Fruit fly (Drosophila melanogaster) whole organism, embryonic: ENCODE measurements around the gene bys.

Experiments used
- Awh ChIP-seq: fragments of 200-800 bp; sonication (Bioruptor generic); IDR thresholded peaks from 2 replicates; pipeline ENCODE4, ENCODE4 v1.3.6; 2022; ENCODE audit warnings: missing biosample characterization, missing genetic modification characterization
- CG10462 ChIP-seq: fragments of 200-800 bp; sonication (Bioruptor generic); optimal IDR thresholded peaks from 2 replicates; lab custom pipeline; 2016; ENCODE audit warnings: missing biosample characterization, missing genetic modification characterization
- CG12299 ChIP-seq: fragments of 200-800 bp; sonication (Bioruptor generic); optimal IDR thresholded peaks from 2 replicates; lab custom pipeline; 2018; ENCODE audit warnings: missing biosample characterization, mild to moderate bottlenecking, missing genetic modification characterization
- CG13123 ChIP-seq: fragments of 200-800 bp; sonication (Bioruptor generic); optimal IDR thresholded peaks from 2 replicates; lab custom pipeline; 2016; ENCODE audit warnings: missing biosample characterization, missing genetic modification characterization
- CG13775 ChIP-seq: fragments of 200-800 bp; sonication (Bioruptor generic); optimal IDR thresholded peaks from 3 replicates; lab custom pipeline; 2017; ENCODE audit warnings: missing biosample characterization, mild to moderate bottlenecking, missing genetic modification characterization
- CG15269 ChIP-seq: fragments of 200-800 bp; sonication (Bioruptor generic); optimal IDR thresholded peaks from 2 replicates; lab custom pipeline; 2018; ENCODE audit warnings: missing biosample characterization, mild to moderate bottlenecking, missing genetic modification characterization, moderate library complexity
- CG1529 ChIP-seq: fragments of 200-800 bp; sonication (Bioruptor generic); optimal IDR thresholded peaks from 3 replicates; lab custom pipeline; 2018; ENCODE audit warnings: missing biosample characterization, missing genetic modification characterization
- CG15696 ChIP-seq: fragments of 200-800 bp; sonication (Bioruptor generic); optimal IDR thresholded peaks from 2 replicates; lab custom pipeline; 2019; ENCODE audit warnings: missing biosample characterization, mild to moderate bottlenecking, missing genetic modification characterization, moderate library complexity
- CG16813 ChIP-seq: fragments of 200-800 bp; sonication (Bioruptor generic); IDR thresholded peaks from 3 replicates; pipeline ENCODE4 v1.3.6; 2022; ENCODE audit warnings: missing biosample characterization, missing genetic modification characterization; ENCODE audit not compliant: partially characterized antibody
- CG17359 ChIP-seq: fragments of 200-800 bp; sonication (Bioruptor generic); optimal IDR thresholded peaks from 3 replicates; lab custom pipeline; 2018; ENCODE audit warnings: missing biosample characterization, mild to moderate bottlenecking, missing genetic modification characterization, moderate library complexity
- CG18599 ChIP-seq: fragments of 200-800 bp; sonication (Bioruptor generic); optimal IDR thresholded peaks from 3 replicates; lab custom pipeline; 2017; ENCODE audit warnings: missing biosample characterization, missing genetic modification characterization, mild to moderate bottlenecking, moderate library complexity, missing genetic modification reagents
- CG2202 ChIP-seq: fragments of 200-800 bp; sonication (Bioruptor generic); optimal IDR thresholded peaks from 2 replicates; lab custom pipeline; 2018; ENCODE audit warnings: missing biosample characterization, mild to moderate bottlenecking, missing genetic modification characterization
- CG30020 ChIP-seq: fragments of 200-800 bp; optimal IDR thresholded peaks from 2 replicates; lab custom pipeline; 2019; ENCODE audit warnings: missing biosample characterization, mild to moderate bottlenecking, missing genetic modification characterization, moderate library complexity
- CG3281 ChIP-seq: fragments of 200-800 bp; sonication (Bioruptor generic); optimal IDR thresholded peaks from 3 replicates; lab custom pipeline; 2017; ENCODE audit warnings: missing biosample characterization, mild to moderate bottlenecking, missing genetic modification characterization
- CG3995 ChIP-seq: fragments of 200-800 bp; sonication (Bioruptor generic); optimal IDR thresholded peaks from 3 replicates; lab custom pipeline; 2016; ENCODE audit warnings: missing biosample characterization, missing genetic modification characterization
- CG4282 ChIP-seq: fragments of 200-800 bp; sonication (Bioruptor generic); optimal IDR thresholded peaks from 2 replicates; lab custom pipeline; 2016; ENCODE audit warnings: missing biosample characterization, missing genetic modification characterization
- CG7357 ChIP-seq: fragments of 200-800 bp; sonication (Bioruptor generic); IDR thresholded peaks from 3 replicates; pipeline ENCODE4 v1.3.6; 2022; ENCODE audit warnings: missing biosample characterization, missing genetic modification characterization
- CG7745 ChIP-seq: fragments of 200-800 bp; sonication (Bioruptor generic); optimal IDR thresholded peaks from 2 replicates; lab custom pipeline; 2018; ENCODE audit warnings: missing biosample characterization, mild to moderate bottlenecking, missing genetic modification characterization, moderate library complexity
- CG7928 ChIP-seq: fragments of 200-800 bp; sonication (Bioruptor generic); optimal IDR thresholded peaks from 2 replicates; lab custom pipeline; 2017; ENCODE audit warnings: missing biosample characterization, mild to moderate bottlenecking, missing genetic modification characterization
- CG8089 ChIP-seq: fragments of 200-800 bp; sonication (Bioruptor generic); optimal IDR thresholded peaks from 3 replicates; lab custom pipeline; 2016; ENCODE audit warnings: missing biosample characterization, missing genetic modification characterization
- CG8359 ChIP-seq: fragments of 200-800 bp; sonication (Bioruptor generic); optimal IDR thresholded peaks from 2 replicates; lab custom pipeline; 2017; ENCODE audit warnings: missing biosample characterization, mild to moderate bottlenecking, missing genetic modification characterization, borderline replicate concordance
- CG8944 ChIP-seq: fragments of 200-800 bp; sonication (Bioruptor generic); optimal IDR thresholded peaks from 3 replicates; lab custom pipeline; 2016; ENCODE audit warnings: missing biosample characterization, missing genetic modification characterization
- CTCF ChIP-seq: fragments of 200-800 bp; sonication (Bioruptor generic); optimal IDR thresholded peaks from 2 replicates; lab custom pipeline; 2017; ENCODE audit warnings: missing biosample characterization, mild to moderate bottlenecking, missing genetic modification characterization, moderate library complexity
- Dip2 ChIP-seq: fragments of 200-800 bp; sonication (Bioruptor generic); IDR thresholded peaks from 2 replicates; pipeline ENCODE4 v1.3.6; 2022; ENCODE audit warnings: missing biosample characterization, missing genetic modification characterization
- E2f1 ChIP-seq: fragments of 200-800 bp; sonication (Bioruptor generic); IDR thresholded peaks from 2 replicates; pipeline ENCODE4 v1.3.6; 2022; ENCODE audit warnings: missing biosample characterization, missing genetic modification characterization
- Fer2 ChIP-seq: fragments of 200-800 bp; sonication (Bioruptor generic); optimal IDR thresholded peaks from 2 replicates; lab custom pipeline; 2018; ENCODE audit warnings: missing biosample characterization, mild to moderate bottlenecking, missing genetic modification characterization, moderate library complexity
- Jarid2 ChIP-seq: fragments of 200-800 bp; sonication (Bioruptor generic); optimal IDR thresholded peaks from 3 replicates; lab custom pipeline; 2017; ENCODE audit warnings: mild to moderate bottlenecking, missing biosample characterization, missing genetic modification reagents, missing genetic modification characterization
- MBD-R2 ChIP-seq: fragments of 200-800 bp; sonication (Bioruptor generic); IDR thresholded peaks from 2 replicates; pipeline ENCODE4 v1.3.6; 2022; ENCODE audit warnings: missing biosample characterization, missing genetic modification characterization
- Mad ChIP-seq: fragments of 200-800 bp; sonication (Bioruptor generic); optimal IDR thresholded peaks from 2 replicates; lab custom pipeline; 2016; ENCODE audit warnings: missing biosample characterization, missing genetic modification characterization
- Poxn ChIP-seq: fragments of 200-800 bp; sonication (Bioruptor generic); IDR thresholded peaks from 2 replicates; pipeline ENCODE4 v1.3.6; 2022; ENCODE audit warnings: missing biosample characterization, missing genetic modification characterization
- aop ChIP-seq: fragments of 200-800 bp; sonication (Bioruptor generic); IDR thresholded peaks from 2 replicates; pipeline ENCODE4 v1.3.6; 2022; ENCODE audit warnings: missing biosample characterization, missing genetic modification characterization
- bsh ChIP-seq, 2 experiments: fragments of 200-800 bp; sonication (Bioruptor generic); optimal IDR thresholded peaks; 2 replicates each; lab custom pipeline; 2017 to 2018; ENCODE audit warnings: mild to moderate bottlenecking in 2 of 2, missing biosample characterization in 2 of 2, missing genetic modification characterization in 2 of 2, moderate library complexity in 1 of 2
- cad ChIP-seq: fragments of >200 bp; optimal IDR thresholded peaks from 2 replicates; lab custom pipeline; 2017; ENCODE audit warnings: missing biosample characterization, missing genetic modification characterization
- caup ChIP-seq: fragments of 200-800 bp; sonication (Bioruptor generic); optimal IDR thresholded peaks from 3 replicates; lab custom pipeline; 2017; ENCODE audit warnings: missing biosample characterization, mild to moderate bottlenecking, missing genetic modification characterization, moderate library complexity; ENCODE audit not compliant: severe bottlenecking
- chn ChIP-seq: fragments of 200-800 bp; sonication (Bioruptor generic); optimal IDR thresholded peaks from 2 replicates; lab custom pipeline; 2016; ENCODE audit warnings: missing biosample characterization, missing genetic modification characterization
- croc ChIP-seq: fragments of 200-800 bp; sonication (Bioruptor generic); conservative IDR thresholded peaks from 3 replicates; pipeline ENCODE4 v1.3.6; 2022; ENCODE audit warnings: missing biosample characterization, missing genetic modification characterization
- gem ChIP-seq: fragments of 200-800 bp; sonication (Bioruptor generic); optimal IDR thresholded peaks from 2 replicates; lab custom pipeline; 2019; ENCODE audit warnings: missing biosample characterization, mild to moderate bottlenecking, missing genetic modification characterization, moderate library complexity
- gfzf ChIP-seq: fragments of 200-800 bp; sonication (Bioruptor generic); optimal IDR thresholded peaks from 2 replicates; lab custom pipeline; 2016; ENCODE audit warnings: missing biosample characterization, mild to moderate bottlenecking, missing genetic modification characterization, moderate library complexity
- gsb ChIP-seq: fragments of 200-800 bp; sonication (Bioruptor generic); IDR thresholded peaks from 2 replicates; pipeline ENCODE4 v1.3.6; 2022; ENCODE audit warnings: missing biosample characterization, missing genetic modification characterization
- hkb ChIP-seq, 2 experiments: fragments of 200-800 bp in 1 of 2; fragments of >200 bp in 1 of 2; sonication (Bioruptor generic) in 1 of 2; IDR thresholded peaks in 1 of 2; optimal IDR thresholded peaks in 1 of 2; 2 replicates each; pipeline versions ENCODE4 v1.3.6 to Lab custom; 2017 to 2022; ENCODE audit warnings: missing biosample characterization in 1 of 2, missing genetic modification characterization in 1 of 2
- jigr1 ChIP-seq: fragments of 200-800 bp; sonication (Bioruptor generic); IDR thresholded peaks from 3 replicates; pipeline ENCODE4 v1.3.6; 2022; ENCODE audit warnings: missing biosample characterization, missing genetic modification characterization
- jing ChIP-seq: fragments of 200-800 bp; sonication (Bioruptor generic); optimal IDR thresholded peaks from 2 replicates; lab custom pipeline; 2018; ENCODE audit warnings: missing biosample characterization, mild to moderate bottlenecking, missing genetic modification characterization
- mld ChIP-seq: fragments of 200-800 bp; sonication (Bioruptor generic); IDR thresholded peaks from 3 replicates; pipeline ENCODE4 v1.3.6; 2022; ENCODE audit warnings: missing biosample characterization, missing genetic modification characterization; ENCODE audit not compliant: partially characterized antibody
- nerfin-1 ChIP-seq: fragments of 200-800 bp; sonication (Bioruptor generic); optimal IDR thresholded peaks from 3 replicates; lab custom pipeline; 2019; ENCODE audit warnings: missing biosample characterization, mild to moderate bottlenecking, missing genetic modification characterization, moderate library complexity
- peb ChIP-seq: fragments of 200-800 bp; sonication (Bioruptor generic); IDR thresholded peaks from 2 replicates; pipeline ENCODE4 v1.3.6; 2022; ENCODE audit warnings: missing biosample characterization, missing genetic modification characterization
- phol ChIP-seq: fragments of 200-800 bp; sonication (Bioruptor generic); optimal IDR thresholded peaks from 3 replicates; lab custom pipeline; 2018; ENCODE audit warnings: missing biosample characterization, mild to moderate bottlenecking, missing genetic modification characterization, moderate library complexity
- pita ChIP-seq: fragments of 200-800 bp; sonication (Bioruptor generic); optimal IDR thresholded peaks from 2 replicates; lab custom pipeline; 2017; ENCODE audit warnings: missing biosample characterization, mild to moderate bottlenecking, missing genetic modification characterization
- rib ChIP-seq: fragments of 200-800 bp; sonication (Bioruptor generic); IDR thresholded peaks from 2 replicates; pipeline ENCODE4 v1.3.6; 2022; ENCODE audit warnings: missing biosample characterization, missing genetic modification characterization
- sob ChIP-seq: fragments of 200-800 bp; sonication (Bioruptor generic); IDR thresholded peaks from 2 replicates; pipeline ENCODE4 v1.3.6; 2022; ENCODE audit warnings: missing biosample characterization, missing genetic modification characterization

The bys gene

DNA sequence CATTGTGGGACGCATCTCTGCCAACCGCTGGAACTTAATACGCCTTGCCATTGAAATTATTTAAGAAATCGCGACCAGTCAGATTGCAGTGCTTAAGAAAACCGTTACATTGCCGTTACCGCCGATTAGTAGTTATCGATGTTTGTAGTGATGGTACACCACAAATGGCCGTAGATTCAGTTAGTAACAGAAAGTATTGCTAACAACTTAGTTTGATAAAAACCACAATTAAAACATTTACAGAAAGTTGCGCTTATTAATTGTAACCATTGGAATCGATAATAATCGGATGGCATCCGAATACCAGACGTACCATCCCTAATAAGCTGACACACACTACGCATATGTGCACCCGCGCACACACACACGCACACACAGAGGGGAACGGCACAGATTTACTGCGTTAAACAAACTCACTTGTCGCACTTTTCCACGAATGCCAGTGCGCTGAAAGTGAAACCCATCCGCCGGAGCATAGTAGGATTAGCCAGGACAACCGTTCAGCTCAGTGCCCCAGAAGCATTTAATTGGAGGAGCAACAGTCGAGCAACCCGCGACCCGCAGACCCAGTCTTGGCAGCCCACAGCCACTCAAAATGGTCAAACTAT is 18.5 kb downstream of the bys start, which contains the start of the genes hdm and Ykt6 (continued):
- TF ChIP-seq CG10462 = peak; percentile 68
- no peak for TF ChIP-seq cad (GFP tag; lab: Kevin White, UChicago)
- TF ChIP-seq Mad (GFP tag; lab: Kevin White, UChicago) = peak; percentile 74
- TF ChIP-seq CG1529 (GFP tag; lab: Kevin White, UChicago) = peak; percentile 51
- TF ChIP-seq mld = peak; percentile 84; the same call in 2 of the 3 replicates
- no peak for TF ChIP-seq Jarid2 (GFP tag; lab: Kevin White, UChicago)
- peak; percentile 88 for TF ChIP-seq CG3995 (GFP tag; lab: Kevin White, UChicago)
- TF ChIP-seq peb = peak; percentile 73
- TF ChIP-seq CG8359 = peak; percentile 30
- peak; percentile 71 for TF ChIP-seq CG8944
- peak; percentile 80 for TF ChIP-seq CG15696 (tag; lab: Kevin White, UChicago)
- peak; percentile 74; the same call in 1 of the 2 replicates for TF ChIP-seq Awh (GFP tag; lab: Robert Waterston, UW)
- peak; percentile 45; the same call in 1 of the 3 replicates for TF ChIP-seq CG7357 (GFP tag; lab: Robert Waterston, UW)
- TF ChIP-seq CG15269 (tag; lab: Kevin White, UChicago) = no peak
- TF ChIP-seq jing (GFP tag; lab: Kevin White, UChicago) = no peak
- TF ChIP-seq CG13123 (GFP tag; lab: Kevin White, UChicago) = peak; percentile 70
- peak; percentile 59 for TF ChIP-seq CG2202
- peak; percentile 64; the same call in 1 of the 2 replicates for TF ChIP-seq gsb (GFP tag; lab: Robert Waterston, UW)
- TF ChIP-seq rib (GFP tag; lab: Robert Waterston, UW) = peak; percentile 78; the same call in 1 of the 2 replicates
- peak; percentile 76 for TF ChIP-seq CG17359 (tag; lab: Kevin White, UChicago)
- no peak for TF ChIP-seq CG7745
- peak; percentile 43 for TF ChIP-seq nerfin-1 (tag; lab: Kevin White, UChicago)
- peak; percentile 59 for TF ChIP-seq CG12299 (tag; lab: Kevin White, UChicago)
- TF ChIP-seq chn = peak; percentile 76
- peak; percentile 80; the same call in 1 of the 2 replicates for TF ChIP-seq E2f1 (GFP tag; lab: Robert Waterston, UW)
- peak; percentile 24 for TF ChIP-seq CTCF (GFP tag; lab: Kevin White, UChicago)
- peak; percentile 35 for TF ChIP-seq gfzf (GFP tag; lab: Kevin White, UChicago)
- peak; percentile 77 for TF ChIP-seq phol (tag; lab: Kevin White, UChicago)
- TF ChIP-seq MBD-R2 (GFP tag; lab: Robert Waterston, UW) = peak; percentile 88
- TF ChIP-seq pita (GFP tag; lab: Kevin White, UChicago) = no peak
- peak in 1 of 2 experiments; percentile 78 for TF ChIP-seq bsh (GFP tag; optimal IDR thresholded peaks at IDR 0.05; lab: Kevin White, UChicago)
- TF ChIP-seq CG8089 (GFP tag; lab: Kevin White, UChicago) = peak; percentile 41
- TF ChIP-seq hkb (optimal IDR thresholded peaks at IDR 0.05; lab: Kevin White, UChicago) = no peak
- TF ChIP-seq hkb (GFP tag; IDR thresholded peaks at IDR 0.05; lab: Robert Waterston, UW) = peak; percentile 87
- TF ChIP-seq CG7928 (GFP tag; lab: Kevin White, UChicago) = peak; percentile 51
- 0 out of 3 replicates have a peak, but pooled peaks have one; percentile 20 for TF ChIP-seq jigr1
- TF ChIP-seq sob = peak; percentile 90
- peak; percentile 44 for TF ChIP-seq CG30020 (tag; lab: Kevin White, UChicago)
- peak; percentile 76 for TF ChIP-seq CG13775 (GFP tag; lab: Kevin White, UChicago)
- TF ChIP-seq gem (tag; lab: Kevin White, UChicago) = peak; percentile 83
- peak; percentile 70 for TF ChIP-seq CG4282 (GFP tag; lab: Kevin White, UChicago)
- TF ChIP-seq Fer2 (tag; lab: Kevin White, UChicago) = peak; percentile 39
- peak; percentile 43; the same call in 1 of the 2 replicates for TF ChIP-seq aop (GFP tag; lab: Robert Waterston, UW)
- TF ChIP-seq CG18599 (GFP tag; lab: Kevin White, UChicago) = peak; percentile 73
- peak; percentile 46; the same call in 2 of the 3 replicates for TF ChIP-seq croc (GFP tag; lab: Robert Waterston, UW)
- peak; percentile 73 for TF ChIP-seq caup (GFP tag; lab: Kevin White, UChicago)
- no peak for TF ChIP-seq Dip2 (GFP tag; lab: Robert Waterston, UW)
- peak; percentile 10; the same call in 1 of the 2 replicates for TF ChIP-seq Poxn (GFP tag; lab: Robert Waterston, UW)
- TF ChIP-seq CG3281 (GFP tag; lab: Kevin White, UChicago) = peak; percentile 64
- TF ChIP-seq CG16813 (GFP tag; lab: Robert Waterston, UW) = peak; percentile 95
